Fruit fly (Drosophila melanogaster): ENCODE measurements around the gene CG9372.

Gene CG9372

DNA sequence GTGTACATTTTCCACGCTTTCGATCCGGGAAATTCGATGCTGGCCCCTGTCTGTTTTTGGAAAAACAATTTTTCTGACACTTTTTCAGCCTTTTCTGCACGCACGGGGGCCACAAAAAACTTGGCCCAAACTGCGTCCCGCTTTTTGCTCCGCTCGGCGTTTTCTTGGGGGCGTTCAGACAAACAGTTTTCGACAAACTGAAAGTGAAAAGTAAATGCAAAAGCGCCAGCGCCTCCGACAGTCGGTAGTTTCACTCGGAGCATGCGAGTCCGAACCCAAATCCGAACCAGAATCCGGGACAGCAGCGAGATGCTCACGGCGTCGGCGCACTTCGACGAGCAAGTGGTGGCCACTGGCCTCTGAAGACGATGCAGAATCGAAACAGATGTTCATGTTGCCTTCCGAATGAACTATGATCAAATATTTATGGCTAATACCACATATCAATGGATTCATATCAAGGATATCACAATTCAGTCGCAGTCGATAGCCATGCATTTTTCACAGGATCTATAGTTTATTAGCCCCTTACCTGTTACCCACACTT lies 21.6 kb upstream of the CG9372 start, which contains the start of gene Shal:
TSS of gene Shal (minus strand) at position 200 of the 547 bp plus-strand sequence.
- TF ChIP-seq Ets21C (GFP tag; optimal IDR thresholded peaks at IDR 0.05) (no peak), salr (GFP tag; optimal IDR thresholded peaks at IDR 0.05) (no peak), Met (GFP tag; optimal IDR thresholded peaks at IDR 0.05) (no peak), lz (GFP tag; optimal IDR thresholded peaks at IDR 0.05) (no peak), CG8319 (GFP tag; optimal IDR thresholded peaks at IDR 0.05) (no peak), CG31627 (GFP tag; optimal IDR thresholded peaks at IDR 0.05) (no peak), CG1621 (tag; optimal IDR thresholded peaks at IDR 0.05) (no peak), Gug (GFP tag; IDR thresholded peaks at IDR 0.05) (no peak), CG34406 (GFP tag; optimal IDR thresholded peaks at IDR 0.05) (no peak), Sox14 (GFP tag; optimal IDR thresholded peaks at IDR 0.05) (no peak), CG7368 (GFP tag; optimal IDR thresholded peaks at IDR 0.05) (no peak), CG6163 (GFP tag; IDR thresholded peaks at IDR 0.05) (no peak)

DNA sequence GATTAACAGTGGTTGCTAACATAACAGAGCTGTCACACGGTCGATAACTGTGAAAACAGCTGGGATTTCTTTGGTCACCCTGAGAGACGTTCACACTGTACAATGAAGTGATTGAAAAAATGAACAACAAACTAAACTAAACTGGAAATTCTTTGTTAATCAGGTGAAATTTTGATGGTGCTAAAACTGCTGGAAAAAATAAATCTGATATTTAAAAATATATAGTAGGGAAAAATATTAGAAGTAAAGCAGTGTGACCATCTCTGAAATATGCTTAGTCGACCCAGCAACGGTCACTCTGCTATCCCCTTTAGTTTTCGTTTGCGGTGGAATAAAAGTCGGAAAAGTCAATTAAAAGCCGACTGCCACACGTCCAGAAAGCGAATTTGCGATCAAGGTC lies 20.0 kb upstream of the CG9372 start, which contains the start of the genes CG9231 and CG9330:
TSS of gene CG9231 (minus strand) at position 25 of the 400 bp plus-strand sequence.
TSS of gene CG9330 (plus strand) at position 275 of the 400 bp plus-strand sequence.
- TF ChIP-seq CG31627 (GFP tag; optimal IDR thresholded peaks at IDR 0.05), result peak; percentile 18
- TF ChIP-seq Blimp-1 (GFP tag; optimal IDR thresholded peaks at IDR 0.05), result no peak
- TF ChIP-seq Eip78C (GFP tag), result peak; percentile 87
- TF ChIP-seq spab (GFP tag; optimal IDR thresholded peaks at IDR 0.05), result no peak
- TF ChIP-seq CG6276 (GFP tag; optimal IDR thresholded peaks at IDR 0.05), result no peak
- TF ChIP-seq Met (GFP tag; optimal IDR thresholded peaks at IDR 0.05), result peak; percentile 23
- TF ChIP-seq Gug (GFP tag; IDR thresholded peaks at IDR 0.05), result no peak
- TF ChIP-seq CG16779 (tag; optimal IDR thresholded peaks at IDR 0.05), result no peak
- TF ChIP-seq Hr4 (GFP tag; optimal IDR thresholded peaks at IDR 0.05), result peak; percentile 10
- TF ChIP-seq CG3919 (GFP tag; optimal IDR thresholded peaks at IDR 0.05), result no peak
- TF ChIP-seq CG11294 (GFP tag; IDR thresholded peaks at IDR 0.05), result no peak
- no peak for TF ChIP-seq OdsH (GFP tag; optimal IDR thresholded peaks at IDR 0.05)
- TF ChIP-seq dsx (GFP tag; optimal IDR thresholded peaks at IDR 0.05; ENCODE audit: poor library complexity, severe bottlenecking), result no peak
- TF ChIP-seq Ets21C (GFP tag; optimal IDR thresholded peaks at IDR 0.05), result no peak
- TF ChIP-seq Eip75B (GFP tag; optimal IDR thresholded peaks at IDR 0.05), result no peak
- TF ChIP-seq dac (GFP tag; optimal IDR thresholded peaks at IDR 0.05), result no peak
- peak; percentile 25 for TF ChIP-seq CG3032 (tag; optimal IDR thresholded peaks at IDR 0.05)
- TF ChIP-seq CG4318 (GFP tag; optimal IDR thresholded peaks at IDR 0.05), result no peak
- TF ChIP-seq achi (GFP tag; optimal IDR thresholded peaks at IDR 0.05), result peak; percentile 83
- TF ChIP-seq CG6808 (GFP tag; optimal IDR thresholded peaks at IDR 0.05), result no peak
- TF ChIP-seq CG6792 (GFP tag; optimal IDR thresholded peaks at IDR 0.05), result no peak
- TF ChIP-seq Smox (GFP tag; optimal IDR thresholded peaks at IDR 0.05), result peak; percentile 23
- TF ChIP-seq esn (GFP tag; optimal IDR thresholded peaks at IDR 0.05), result peak; percentile 49
- TF ChIP-seq ss (GFP tag; optimal IDR thresholded peaks at IDR 0.05), result no peak
- TF ChIP-seq fd59A (GFP tag; optimal IDR thresholded peaks at IDR 0.05), result no peak
- peak; percentile 17 for TF ChIP-seq cyc (GFP tag; optimal IDR thresholded peaks at IDR 0.05)
- no peak for TF ChIP-seq CG1621 (tag; optimal IDR thresholded peaks at IDR 0.05)
- TF ChIP-seq topi (GFP tag; optimal IDR thresholded peaks at IDR 0.05), result peak; percentile 11
- TF ChIP-seq lz (GFP tag; optimal IDR thresholded peaks at IDR 0.05), result peak; percentile 22
- TF ChIP-seq vri (GFP tag; optimal IDR thresholded peaks at IDR 0.05), result peak; percentile 5
- peak; percentile 17 for TF ChIP-seq Hr39 (GFP tag; optimal IDR thresholded peaks at IDR 0.05)
- TF ChIP-seq salr (GFP tag; optimal IDR thresholded peaks at IDR 0.05), result no peak
- no peak for TF ChIP-seq Sox15 (GFP tag; optimal IDR thresholded peaks at IDR 0.05)
- TF ChIP-seq Lpt (GFP tag; optimal IDR thresholded peaks at IDR 0.05), result no peak
- TF ChIP-seq Sox14 (GFP tag; optimal IDR thresholded peaks at IDR 0.05), result peak; percentile 47
- no peak for TF ChIP-seq pdm3 (GFP tag; optimal IDR thresholded peaks at IDR 0.05)
- TF ChIP-seq fd85E (GFP tag; optimal IDR thresholded peaks at IDR 0.05), result no peak
- no peak for TF ChIP-seq Sox102F (GFP tag; optimal IDR thresholded peaks at IDR 0.05)
- no peak for TF ChIP-seq CG8632 (GFP tag; optimal IDR thresholded peaks at IDR 0.05)
- no peak for TF ChIP-seq CG9139 (GFP tag; optimal IDR thresholded peaks at IDR 0.05)
- TF ChIP-seq CG10669 (GFP tag; optimal IDR thresholded peaks at IDR 0.05), result no peak
